Fruit fly (Drosophila melanogaster): Measurements from ENCODE around the gene BigH1.
A peak's percentile ranks its signal among the peaks of the same experiment; 100 is the strongest.

The BigH1 gene

DNA sequence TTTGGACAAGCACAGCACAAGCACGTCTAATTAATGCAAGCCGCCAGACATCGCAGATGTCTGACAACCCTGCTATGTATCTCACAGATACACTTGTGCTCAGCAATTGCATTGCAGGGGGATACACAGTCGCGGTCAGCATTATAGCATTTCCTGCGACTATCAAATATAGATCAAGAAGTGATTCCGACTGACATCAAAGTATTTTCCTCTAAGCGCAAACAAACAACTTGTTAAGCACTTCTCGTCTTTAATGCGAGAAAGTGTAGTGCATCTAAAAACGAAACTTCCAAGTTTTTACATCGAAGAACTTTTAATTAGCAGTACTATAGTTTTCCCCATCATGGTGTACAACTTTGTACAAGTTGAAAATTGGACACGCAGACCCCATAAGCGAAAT, 9.7 kb downstream of the BigH1 start (continued):
- TF ChIP-seq CG3995 (GFP tag; optimal IDR thresholded peaks at IDR 0.05) (no peak), lov (optimal IDR thresholded peaks at IDR 0.05) (no peak), lov (GFP tag; IDR thresholded peaks at IDR 0.05) (no peak), CG3065 (GFP tag; optimal IDR thresholded peaks at IDR 0.05) (no peak), ERR (GFP tag; optimal IDR thresholded peaks at IDR 0.05) (no peak), Dbx (GFP tag; IDR thresholded peaks at IDR 0.05) (no peak), Max (GFP tag; optimal IDR thresholded peaks at IDR 0.05) (no peak), Taf1 (GFP tag; IDR thresholded peaks at IDR 0.05) (no peak), CG6254 (GFP tag; optimal IDR thresholded peaks at IDR 0.05) (peak; percentile 10), CG11504 (tag; optimal IDR thresholded peaks at IDR 0.05) (peak; percentile 15), CrebB (tag; optimal IDR thresholded peaks at IDR 0.05) (no peak), CG6683 (GFP tag; optimal IDR thresholded peaks at IDR 0.05) (no peak), CG14860 (GFP tag; IDR thresholded peaks at IDR 0.05; ENCODE audit: partially characterized antibody) (no peak), CG1603 (tag; optimal IDR thresholded peaks at IDR 0.05) (peak; percentile 12), Asciz (GFP tag; optimal IDR thresholded peaks at IDR 0.05) (no peak), cwo (GFP tag; optimal IDR thresholded peaks at IDR 0.05) (no peak), gsb-n (tag; optimal IDR thresholded peaks at IDR 0.05) (no peak), Med (GFP tag) (peak; percentile 78), zen (tag; optimal IDR thresholded peaks at IDR 0.05) (no peak), Doc3 (GFP tag; IDR thresholded peaks at IDR 0.05; ENCODE audit: partially characterized antibody) (no peak), chinmo (GFP tag; IDR thresholded peaks at IDR 0.05; ENCODE audit: partially characterized antibody) (no peak), CG8281 (tag; optimal IDR thresholded peaks at IDR 0.05) (no peak), Hr39 (optimal IDR thresholded peaks at IDR 0.05) (no peak), fru (optimal IDR thresholded peaks at IDR 0.05) (no peak), exex (tag; optimal IDR thresholded peaks at IDR 0.05) (no peak), HLH4C (GFP tag; IDR thresholded peaks at IDR 0.05; ENCODE audit: partially characterized antibody) (no peak), scrt (GFP tag; optimal IDR thresholded peaks at IDR 0.05) (no peak), chn (GFP tag; optimal IDR thresholded peaks at IDR 0.05) (no peak), Sin3A (optimal IDR thresholded peaks at IDR 0.05) (no peak), CG32532 (GFP tag; IDR thresholded peaks at IDR 0.05) (peak; percentile 6; the same call in 1 of the 2 replicates), CG8359 (GFP tag; optimal IDR thresholded peaks at IDR 0.05; ENCODE audit: borderline replicate concordance) (no peak), YL-1 (GFP tag; optimal IDR thresholded peaks at IDR 0.05) (no peak), CG18476 (GFP tag; optimal IDR thresholded peaks at IDR 0.05) (no peak), jing (GFP tag; optimal IDR thresholded peaks at IDR 0.05) (no peak), CG18262 (tag; optimal IDR thresholded peaks at IDR 0.05) (peak; percentile 5), grau (tag; optimal IDR thresholded peaks at IDR 0.05) (no peak), CG33557 (GFP tag; optimal IDR thresholded peaks at IDR 0.05) (no peak), CG11695 (GFP tag; IDR thresholded peaks at IDR 0.05) (0 out of 3 replicates have a peak, but pooled peaks have one; percentile 9), Hr51 (GFP tag; optimal IDR thresholded peaks at IDR 0.05) (no peak), CG2202 (tag; optimal IDR thresholded peaks at IDR 0.05) (no peak), slbo (GFP tag; IDR thresholded peaks at IDR 0.05) (no peak), CG7372 (GFP tag; IDR thresholded peaks at IDR 0.05) (no peak), sd (tag; optimal IDR thresholded peaks at IDR 0.05) (no peak), CG13296 (GFP tag; optimal IDR thresholded peaks at IDR 0.05) (no peak), CG10209 (GFP tag; optimal IDR thresholded peaks at IDR 0.05) (no peak), repo (GFP tag; optimal IDR thresholded peaks at IDR 0.05) (no peak), gfzf (GFP tag; optimal IDR thresholded peaks at IDR 0.05) (no peak), GATAe (GFP tag; conservative IDR thresholded peaks at IDR 0.05) (no peak), CG43689 (GFP tag; IDR thresholded peaks at IDR 0.05) (no peak), Deaf1 (tag; optimal IDR thresholded peaks at IDR 0.05) (no peak), CG16815 (GFP tag; optimal IDR thresholded peaks at IDR 0.05) (no peak), CHES-1-like (GFP tag; optimal IDR thresholded peaks at IDR 0.05) (no peak)

Measured in whole organism, embryonic.